Worm (Caenorhabditis elegans) whole organism, L4 larva: Measurements from ENCODE around the gene irld-42.

Experiments
- F10B5.3 ChIP-seq: sonication (generic microtip); optimal IDR thresholded peaks from 2 replicates; lab custom pipeline; 2016; ENCODE audit warnings: mild to moderate bottlenecking, missing genetic modification characterization, missing compliant biosample characterization
- F49E8.2 ChIP-seq: sonication (generic microtip); optimal IDR thresholded peaks from 2 replicates; lab custom pipeline; 2016; ENCODE audit warnings: missing compliant biosample characterization, mild to moderate bottlenecking, missing genetic modification characterization, borderline replicate concordance
- R02D3.7 ChIP-seq: fragments of 150-350 bp; sonication (generic microtip); optimal IDR thresholded peaks from 3 replicates; lab custom pipeline; 2014; ENCODE audit warnings: missing biosample characterization, missing genetic modification characterization
- T26A8.4 ChIP-seq: fragments of 200-800 bp; sonication (Bioruptor generic); IDR thresholded peaks from 2 replicates; pipeline ENCODE4 v1.3.6; 2022; ENCODE audit warnings: missing genetic modification characterization, missing compliant biosample characterization
- Y105C5A.15 ChIP-seq: fragments of 200-800 bp; sonication (Bioruptor generic); IDR thresholded peaks from 2 replicates; pipeline ENCODE4 v1.3.6; 2022; ENCODE audit warnings: missing genetic modification characterization, missing compliant biosample characterization
- ZK337.2 ChIP-seq: fragments of 200-800 bp; sonication (Bioruptor generic); IDR thresholded peaks from 2 replicates; pipeline ENCODE4 v1.3.6; 2022; ENCODE audit warnings: missing genetic modification reagents, missing genetic modification characterization, missing compliant biosample characterization
- aha-1 ChIP-seq: fragments of 150-350 bp; peaks from one replicate; lab custom pipeline; 2014; ENCODE audit warnings: missing biosample characterization, missing genetic modification characterization
- aly-2 ChIP-seq: sonication (generic microtip); optimal IDR thresholded peaks from 2 replicates; lab custom pipeline; 2018; ENCODE audit warnings: missing biosample characterization, missing genetic modification characterization
- arid-1 ChIP-seq: fragments of 200-800 bp; sonication (Bioruptor generic); conservative IDR thresholded peaks from 2 replicates; pipeline ENCODE4 v1.3.6; 2022; ENCODE audit warnings: missing genetic modification reagents, missing genetic modification characterization, missing compliant biosample characterization
- attf-4 ChIP-seq: sonication (generic microtip); optimal IDR thresholded peaks from 3 replicates; lab custom pipeline; 2017; ENCODE audit warnings: missing biosample characterization, missing genetic modification characterization
- ceh-32 ChIP-seq: sonication (generic microtip); optimal IDR thresholded peaks from 2 replicates; lab custom pipeline; 2016; ENCODE audit warnings: mild to moderate bottlenecking, missing genetic modification characterization, missing compliant biosample characterization; ENCODE audit not compliant: poor library complexity
- cey-2 ChIP-seq: sonication (generic microtip); optimal IDR thresholded peaks from 3 replicates; lab custom pipeline; 2017; ENCODE audit warnings: missing genetic modification characterization, mild to moderate bottlenecking, missing compliant biosample characterization, antibody characterized with exemption, borderline replicate concordance; ENCODE audit not compliant: insufficient read depth
- ctbp-1 ChIP-seq: fragments of 200-800 bp; sonication (Bioruptor generic); IDR thresholded peaks from 2 replicates; pipeline ENCODE4 v1.3.6; 2022; ENCODE audit warnings: missing genetic modification reagents, missing genetic modification characterization, missing compliant biosample characterization
- daf-12 ChIP-seq: fragments of 150-350 bp; optimal IDR thresholded peaks from 2 replicates; lab custom pipeline; 2014; ENCODE audit warnings: missing biosample characterization, missing genetic modification reagents, missing genetic modification characterization
- daf-16 ChIP-seq, 3 experiments: sonication (generic microtip); optimal IDR thresholded peaks; 2 replicates each; lab custom pipeline; 2016 to 2017; ENCODE audit warnings: missing genetic modification characterization in 3 of 3, missing genetic modification reagents in 3 of 3, mild to moderate bottlenecking in 2 of 3, missing compliant biosample characterization in 2 of 3, missing biosample characterization in 1 of 3, moderate library complexity in 1 of 3
- daf-19 ChIP-seq: fragments of 200-800 bp; sonication (Bioruptor generic); conservative IDR thresholded peaks from 2 replicates; pipeline ENCODE4 v1.3.6; 2022; ENCODE audit warnings: missing genetic modification characterization, missing compliant biosample characterization
- dmd-8 ChIP-seq: fragments of 200-800 bp; sonication (Bioruptor generic); IDR thresholded peaks from 2 replicates; pipeline ENCODE4 v1.3.6; 2022; ENCODE audit warnings: missing genetic modification characterization, missing compliant biosample characterization
- gei-8 ChIP-seq: fragments of 200-800 bp; sonication (Bioruptor generic); optimal IDR thresholded peaks from 2 replicates; lab custom pipeline; 2018; ENCODE audit warnings: mild to moderate bottlenecking, missing genetic modification characterization, missing compliant biosample characterization
- hlh-11 ChIP-seq: fragments of 200-800 bp; sonication (Bioruptor generic); optimal IDR thresholded peaks from 2 replicates; lab custom pipeline; 2018; ENCODE audit warnings: mild to moderate bottlenecking, missing genetic modification characterization, missing compliant biosample characterization
- hmg-1.1 ChIP-seq: fragments of 200-800 bp; sonication (Bioruptor generic); IDR thresholded peaks from 2 replicates; pipeline ENCODE4 v1.3.6; 2022; ENCODE audit warnings: missing genetic modification reagents, missing genetic modification characterization, missing compliant biosample characterization
- lim-7 ChIP-seq: fragments of 200-800 bp; sonication (Bioruptor generic); IDR thresholded peaks from 2 replicates; pipeline ENCODE4 v1.3.6; 2022; ENCODE audit warnings: missing genetic modification characterization, missing compliant biosample characterization
- lin-38 ChIP-seq: fragments of 200-800 bp; sonication (Bioruptor generic); IDR thresholded peaks from 2 replicates; pipeline ENCODE4 v1.3.6; 2022; ENCODE audit warnings: missing genetic modification reagents, missing genetic modification characterization, missing compliant biosample characterization
- madf-5 ChIP-seq, 2 experiments: fragments of 200-800 bp; sonication (Bioruptor generic); IDR thresholded peaks; 2 replicates each; pipeline ENCODE4 v1.3.6; 2022; ENCODE audit warnings: missing compliant biosample characterization in 2 of 2, missing genetic modification characterization in 2 of 2
- mxl-3 ChIP-seq: fragments of 200-800 bp; sonication (Bioruptor generic); optimal IDR thresholded peaks from 2 replicates; lab custom pipeline; 2018; ENCODE audit warnings: mild to moderate bottlenecking, missing genetic modification characterization, missing compliant biosample characterization
- nhr-111 ChIP-seq: fragments of 200-800 bp; sonication (Bioruptor generic); optimal IDR thresholded peaks from 2 replicates; lab custom pipeline; 2018; ENCODE audit warnings: mild to moderate bottlenecking, missing genetic modification characterization, missing compliant biosample characterization
- nhr-28 ChIP-seq: fragments of 150-350 bp; optimal IDR thresholded peaks from 2 replicates; lab custom pipeline; 2014; ENCODE audit warnings: missing biosample characterization, missing genetic modification characterization
- nhr-42 ChIP-seq: fragments of 200-800 bp; sonication (Bioruptor generic); IDR thresholded peaks from 2 replicates; pipeline ENCODE4 v1.3.6; 2022; ENCODE audit warnings: missing genetic modification characterization, missing compliant biosample characterization
- nhr-76 ChIP-seq: fragments of 150-350 bp; optimal IDR thresholded peaks from 2 replicates; lab custom pipeline; 2014; ENCODE audit warnings: missing biosample characterization, missing genetic modification characterization
- nhr-77 ChIP-seq: fragments of 150-350 bp; optimal IDR thresholded peaks from 2 replicates; lab custom pipeline; 2014; ENCODE audit warnings: missing biosample characterization, missing genetic modification characterization
- pqm-1 ChIP-seq: sonication (generic microtip); optimal IDR thresholded peaks from 2 replicates; lab custom pipeline; 2017; ENCODE audit warnings: missing biosample characterization, missing genetic modification characterization
- skn-1 ChIP-seq: fragments of 150-350 bp; optimal IDR thresholded peaks from 2 replicates; lab custom pipeline; 2014; ENCODE audit warnings: missing biosample characterization, missing genetic modification characterization
- snpc-1.2 ChIP-seq: fragments of 200-800 bp; sonication (Bioruptor generic); IDR thresholded peaks from 2 replicates; pipeline ENCODE4 v1.3.6; 2022; ENCODE audit warnings: missing genetic modification reagents, missing genetic modification characterization, missing compliant biosample characterization
- snpc-4 ChIP-seq: fragments of 150-350 bp; optimal IDR thresholded peaks from 2 replicates; lab custom pipeline; 2014; ENCODE audit warnings: missing biosample characterization, missing genetic modification characterization
- unc-39 ChIP-seq: sonication (generic microtip); optimal IDR thresholded peaks from 2 replicates; lab custom pipeline; 2017; ENCODE audit warnings: missing biosample characterization, missing genetic modification characterization
- unc-62 ChIP-seq, 3 experiments: fragments of 150-350 bp in 1 of 3; sonication (generic microtip); optimal IDR thresholded peaks in 2 of 3; peaks in 1 of 3; 1 replicate in 1 of 3; 2 replicates in 2 of 3; lab custom pipeline; 2014 to 2017; ENCODE audit warnings: missing biosample characterization in 3 of 3, missing genetic modification characterization in 3 of 3, missing genetic modification reagents in 3 of 3, missing genotype in 1 of 3
- zag-1 ChIP-seq: fragments of 150-350 bp; optimal IDR thresholded peaks from 2 replicates; lab custom pipeline; 2014; ENCODE audit warnings: missing biosample characterization, missing genetic modification characterization
- zip-11 ChIP-seq: fragments of 200-800 bp; sonication (Bioruptor generic); IDR thresholded peaks from 2 replicates; pipeline ENCODE4 v1.3.6; 2022; ENCODE audit warnings: missing genetic modification characterization, missing compliant biosample characterization

Gene irld-42

DNA sequence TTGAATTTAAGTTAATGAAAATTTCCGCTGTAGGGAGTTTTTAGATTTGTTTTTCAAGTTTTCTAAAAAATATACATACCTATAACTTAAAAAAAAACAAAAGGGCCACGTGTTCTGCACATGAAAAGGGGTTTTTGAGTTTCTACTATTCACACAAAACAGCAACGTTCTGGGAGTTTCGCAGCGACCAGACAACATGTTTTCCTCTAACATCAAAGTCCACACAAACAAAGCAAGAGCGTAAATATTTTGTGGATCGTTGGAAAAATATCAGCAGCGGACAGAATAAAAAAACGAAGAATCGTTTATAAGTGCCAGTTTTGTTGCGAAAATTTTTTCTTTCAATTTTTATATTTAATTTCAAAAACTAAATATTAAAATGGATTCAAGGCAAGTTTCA lies 24.4 kb upstream of the irld-42 start, which contains the start of gene alh-2:
Gene alh-2, plus strand, starts transcription at position 284 of the 400 bp plus-strand sequence.
- TF ChIP-seq daf-19 (GFP tag; lab: Robert Waterston, UW) (no peak), zip-11 (GFP tag; lab: Robert Waterston, UW) (no peak), daf-16 (GFP tag; optimal IDR thresholded peaks at IDR 0.05; lab: Kevin White, UChicago) (peak in 1 of 2 experiments; percentile 96), daf-16 (tag; optimal IDR thresholded peaks at IDR 0.05; lab: Kevin White, UChicago) (no peak)

DNA sequence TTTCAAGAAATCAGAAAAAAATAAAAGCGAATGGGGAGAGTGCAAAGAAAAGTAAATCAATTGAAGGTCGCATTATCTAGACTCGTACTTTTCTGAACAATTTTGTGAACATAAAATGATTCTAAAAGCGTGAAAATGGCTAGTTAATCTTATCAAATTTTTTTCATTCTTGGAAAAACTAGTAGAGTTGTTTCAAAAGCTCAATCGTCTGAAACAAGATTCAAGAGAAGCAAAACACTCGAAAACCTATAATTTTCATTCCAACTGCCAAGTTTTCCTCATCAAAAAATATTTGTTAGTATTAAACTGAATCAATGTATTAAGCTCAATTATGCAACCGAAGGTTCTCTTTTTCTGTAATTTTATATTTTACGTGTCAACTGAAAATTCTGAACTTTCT lies 20.3 kb upstream of the irld-42 start, which contains the start of gene irld-45:
Gene irld-45, plus strand, starts transcription at position 301 of the 400 bp plus-strand sequence.
- peak; percentile 67 for TF ChIP-seq aha-1
- TF ChIP-seq nhr-76, result no peak
- TF ChIP-seq, all 104 proteins: peak for 1

DNA sequence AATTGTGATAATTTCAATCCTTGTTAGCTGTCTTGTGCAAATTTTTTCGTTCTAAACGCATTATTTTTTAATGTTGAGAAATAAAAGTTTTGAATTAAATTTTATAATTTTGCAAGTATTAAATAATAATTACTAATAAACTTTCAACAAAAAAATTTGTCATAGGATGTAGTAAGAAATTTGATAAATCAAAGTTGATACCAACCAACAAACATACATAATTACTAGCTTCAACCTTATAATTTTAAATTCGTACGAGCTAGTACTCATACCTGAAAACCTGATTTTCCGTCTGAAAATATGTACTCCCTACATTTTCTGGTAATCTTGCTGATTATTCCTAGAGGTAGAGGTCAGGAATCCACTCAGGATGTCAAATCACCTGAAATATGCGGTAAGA lies 17.3 kb upstream of the irld-42 start, which contains the start of gene irld-44:
Gene irld-44, plus strand, starts transcription at position 301 of the 400 bp plus-strand sequence.
- no peak for TF ChIP-seq lin-38 (GFP tag; lab: Robert Waterston, UW)
- TF ChIP-seq lim-7 (GFP tag; lab: Robert Waterston, UW), result no peak
- TF ChIP-seq ZK337.2 (GFP tag; lab: Robert Waterston, UW), result no peak
- TF ChIP-seq unc-39 (tag; lab: Kevin White, UChicago), result no peak
- no peak for TF ChIP-seq nhr-77 (tag; lab: Kevin White, UChicago)
- TF ChIP-seq nhr-28, result no peak
- TF ChIP-seq nhr-111 (GFP tag; lab: Kevin White, UChicago), result no peak
- TF ChIP-seq F49E8.2 (tag; lab: Kevin White, UChicago), result no peak
- TF ChIP-seq aly-2 (tag; lab: Kevin White, UChicago), result no peak
- no peak for TF ChIP-seq pqm-1 (tag; lab: Kevin White, UChicago)
- no peak for TF ChIP-seq zag-1 (tag; lab: Kevin White, UChicago)
- TF ChIP-seq attf-4 (tag; lab: Kevin White, UChicago), result no peak

DNA sequence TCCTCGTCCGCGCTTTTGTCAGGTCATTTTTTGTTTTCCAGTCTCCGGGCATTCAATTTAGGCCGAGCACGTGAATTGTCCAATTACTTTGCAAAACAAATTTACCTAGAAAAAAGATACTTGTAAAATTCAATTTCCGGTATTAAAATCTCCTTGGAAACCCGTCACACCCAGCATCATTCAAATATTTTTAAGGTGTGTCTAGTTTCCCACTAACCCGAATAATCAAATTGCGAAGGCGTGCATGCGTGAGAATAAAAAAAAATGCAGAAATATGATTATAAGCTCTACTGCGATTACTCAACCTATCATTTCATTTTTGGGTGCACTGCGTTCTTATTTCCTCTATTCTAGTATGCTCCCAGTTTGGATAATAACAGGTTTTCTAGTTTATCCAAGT lies 13.5 kb upstream of the irld-42 start, which contains the start of gene irld-11:
Gene irld-11, plus strand, starts transcription at position 301 of the 400 bp plus-strand sequence.
- no peak for TF ChIP-seq hmg-1.1 (GFP tag; lab: Robert Waterston, UW)
- no peak for TF ChIP-seq nhr-28
- TF ChIP-seq daf-19 (GFP tag; lab: Robert Waterston, UW), result no peak
- no peak for TF ChIP-seq pqm-1 (tag; lab: Kevin White, UChicago)
- no peak for TF ChIP-seq ctbp-1 (GFP tag; lab: Robert Waterston, UW)
- no peak for TF ChIP-seq gei-8 (GFP tag; lab: Kevin White, UChicago)
- no peak for TF ChIP-seq madf-5 (GFP tag; IDR thresholded peaks at IDR 0.05; lab: Robert Waterston, UW)
- TF ChIP-seq zag-1 (tag; lab: Kevin White, UChicago), result no peak
- no peak for TF ChIP-seq R02D3.7 (tag; lab: Kevin White, UChicago)

DNA sequence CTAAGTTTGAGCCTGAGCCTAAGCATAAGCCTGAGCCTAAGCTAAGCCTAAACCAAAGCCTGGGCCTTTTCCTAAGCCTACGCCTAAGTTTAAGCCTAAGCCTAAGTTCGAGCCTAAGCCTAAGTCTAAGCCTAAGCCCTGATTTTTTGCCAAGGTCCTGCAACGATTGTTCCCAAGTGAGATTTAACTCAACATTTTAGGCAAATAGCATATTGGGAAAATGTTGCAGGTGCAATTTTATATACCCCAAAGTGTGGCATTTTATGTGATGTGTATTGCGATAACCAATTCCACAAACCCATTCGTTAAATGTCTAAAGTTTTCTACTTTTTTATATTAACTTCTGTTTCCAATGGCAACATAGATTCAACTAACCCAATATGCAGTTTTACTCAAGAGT lies 6.0 kb upstream of the irld-42 start, which contains the start of gene irld-40:
Gene irld-40, plus strand, starts transcription at position 301 of the 400 bp plus-strand sequence.
- TF ChIP-seq unc-62 (GFP tag; optimal IDR thresholded peaks at IDR 0.05 in 1 of 2; lab: Kevin White, UChicago) (no peak), unc-62 (tag; optimal IDR thresholded peaks at IDR 0.05; lab: Kevin White, UChicago) (no peak), F49E8.2 (tag; lab: Kevin White, UChicago) (no peak), skn-1 (tag; lab: Kevin White, UChicago) (no peak), nhr-28 (no peak), mxl-3 (GFP tag; lab: Kevin White, UChicago) (no peak), snpc-1.2 (GFP tag; lab: Robert Waterston, UW) (no peak), F10B5.3 (tag; lab: Kevin White, UChicago) (no peak), nhr-42 (GFP tag; lab: Robert Waterston, UW) (no peak), dmd-8 (no peak), cey-2 (tag; lab: Kevin White, UChicago) (no peak), arid-1 (GFP tag; lab: Robert Waterston, UW) (no peak), snpc-4 (tag; lab: Kevin White, UChicago) (no peak), ceh-32 (tag; lab: Kevin White, UChicago) (no peak), T26A8.4 (no peak), pqm-1 (tag; lab: Kevin White, UChicago) (no peak), lin-38 (GFP tag; lab: Robert Waterston, UW) (no peak), hlh-11 (tag; lab: Kevin White, UChicago) (no peak), daf-12 (tag; lab: Kevin White, UChicago) (no peak), unc-39 (tag; lab: Kevin White, UChicago) (no peak), Y105C5A.15 (GFP tag; lab: Robert Waterston, UW) (no peak)
